Fruit fly (Drosophila melanogaster) whole organism, prepupa: ENCODE results near the gene CG10761.

Experiments
- Blimp-1 ChIP-seq: fragments of 200-800 bp; sonication (Bioruptor generic); optimal IDR thresholded peaks from 3 replicates; lab custom pipeline; 2017; ENCODE audit warnings: missing biosample characterization, missing genetic modification characterization, mild to moderate bottlenecking, moderate library complexity, missing genetic modification reagents
- CG10669 ChIP-seq: fragments of 200-800 bp; sonication (Bioruptor generic); optimal IDR thresholded peaks from 3 replicates; lab custom pipeline; 2018; ENCODE audit warnings: missing biosample characterization, mild to moderate bottlenecking, missing genetic modification characterization, moderate library complexity
- CG11294 ChIP-seq: fragments of 200-800 bp; sonication (Bioruptor generic); IDR thresholded peaks from 2 replicates; pipeline ENCODE4 v1.3.6; 2022; ENCODE audit warnings: missing biosample characterization, missing genetic modification characterization
- CG11762 ChIP-seq: fragments of 200-800 bp; sonication (Bioruptor generic); optimal IDR thresholded peaks from 3 replicates; lab custom pipeline; 2016; ENCODE audit warnings: missing biosample characterization, missing genetic modification characterization; ENCODE audit not compliant: insufficient read depth
- CG11902 ChIP-seq: fragments of 200-800 bp; sonication (Bioruptor generic); optimal IDR thresholded peaks from 3 replicates; lab custom pipeline; 2016; ENCODE audit warnings: missing biosample characterization, missing genetic modification characterization
- CG15336 ChIP-seq: fragments of 200-800 bp; sonication (Bioruptor generic); IDR thresholded peaks from 2 replicates; pipeline ENCODE4 v1.3.6; 2022; ENCODE audit warnings: missing biosample characterization, missing genetic modification characterization
- CG1621 ChIP-seq: fragments of 200-800 bp; sonication (Bioruptor generic); optimal IDR thresholded peaks from 3 replicates; lab custom pipeline; 2018; ENCODE audit warnings: missing biosample characterization, mild to moderate bottlenecking, missing genetic modification characterization
- CG16779 ChIP-seq: fragments of 200-800 bp; sonication (Bioruptor generic); optimal IDR thresholded peaks from 3 replicates; lab custom pipeline; 2017; ENCODE audit warnings: missing biosample characterization, mild to moderate bottlenecking, missing genetic modification characterization
- CG3032 ChIP-seq: fragments of 200-800 bp; optimal IDR thresholded peaks from 2 replicates; lab custom pipeline; 2019; ENCODE audit warnings: missing biosample characterization, mild to moderate bottlenecking, missing genetic modification characterization, moderate library complexity
- CG31627 ChIP-seq: fragments of 200-800 bp; sonication (Bioruptor generic); optimal IDR thresholded peaks from 3 replicates; lab custom pipeline; 2016; ENCODE audit warnings: missing biosample characterization, missing genetic modification characterization
- CG34406 ChIP-seq: fragments of 200-800 bp; sonication (Bioruptor generic); optimal IDR thresholded peaks from 3 replicates; lab custom pipeline; 2016; ENCODE audit warnings: missing biosample characterization, missing genetic modification characterization
- CG3919 ChIP-seq: fragments of 200-800 bp; sonication (Bioruptor generic); optimal IDR thresholded peaks from 3 replicates; lab custom pipeline; 2016; ENCODE audit warnings: missing biosample characterization, missing genetic modification characterization
- CG4318 ChIP-seq: fragments of 200-800 bp; sonication (Bioruptor generic); optimal IDR thresholded peaks from 3 replicates; lab custom pipeline; 2017; ENCODE audit warnings: missing biosample characterization, mild to moderate bottlenecking, missing genetic modification characterization
- CG6163 ChIP-seq: fragments of 200-800 bp; sonication (Bioruptor generic); IDR thresholded peaks from 3 replicates; pipeline ENCODE4 v1.3.6; 2022; ENCODE audit warnings: missing biosample characterization, missing genetic modification characterization
- CG6276 ChIP-seq: fragments of 200-800 bp; sonication (Bioruptor generic); optimal IDR thresholded peaks from 2 replicates; lab custom pipeline; 2017; ENCODE audit warnings: missing biosample characterization, mild to moderate bottlenecking, missing genetic modification characterization
- CG6792 ChIP-seq: fragments of 200-800 bp; sonication (Bioruptor generic); optimal IDR thresholded peaks from 3 replicates; lab custom pipeline; 2016; ENCODE audit warnings: missing biosample characterization, missing genetic modification characterization
- CG6808 ChIP-seq: fragments of 200-800 bp; sonication (Bioruptor generic); optimal IDR thresholded peaks from 3 replicates; lab custom pipeline; 2017; ENCODE audit warnings: missing biosample characterization, missing genetic modification characterization, mild to moderate bottlenecking, moderate library complexity, missing genetic modification reagents
- CG6854 ChIP-seq: fragments of 200-800 bp; sonication (Bioruptor generic); optimal IDR thresholded peaks from 2 replicates; lab custom pipeline; 2017; ENCODE audit warnings: missing biosample characterization, mild to moderate bottlenecking, missing genetic modification characterization
- CG7368 ChIP-seq: fragments of 200-800 bp; sonication (Bioruptor generic); optimal IDR thresholded peaks from 3 replicates; lab custom pipeline; 2016; ENCODE audit warnings: missing biosample characterization, missing genetic modification characterization
- CG8119 ChIP-seq: fragments of 200-800 bp; sonication (Bioruptor generic); IDR thresholded peaks from 3 replicates; pipeline ENCODE4 v1.3.6; 2022; ENCODE audit warnings: missing biosample characterization, missing genetic modification characterization
- CG8319 ChIP-seq: fragments of 200-800 bp; sonication (Bioruptor generic); optimal IDR thresholded peaks from 3 replicates; lab custom pipeline; 2016; ENCODE audit warnings: missing biosample characterization, missing genetic modification characterization
- CG8632 ChIP-seq: fragments of 200-800 bp; sonication (Bioruptor generic); optimal IDR thresholded peaks from 3 replicates; lab custom pipeline; 2016; ENCODE audit warnings: missing biosample characterization, missing genetic modification characterization
- CG9139 ChIP-seq: fragments of 200-800 bp; sonication (Bioruptor generic); optimal IDR thresholded peaks from 3 replicates; lab custom pipeline; 2017; ENCODE audit warnings: missing biosample characterization, mild to moderate bottlenecking, missing genetic modification characterization
- Eip75B ChIP-seq: fragments of 200-800 bp; sonication (Bioruptor generic); optimal IDR thresholded peaks from 3 replicates; lab custom pipeline; 2016; ENCODE audit warnings: missing biosample characterization, missing genetic modification characterization
- Eip93F ChIP-seq: fragments of 200-800 bp; sonication (Bioruptor generic); optimal IDR thresholded peaks from 2 replicates; lab custom pipeline; 2016; ENCODE audit warnings: missing biosample characterization, mild to moderate bottlenecking, missing genetic modification characterization
- Ets21C ChIP-seq: fragments of 200-800 bp; sonication (Bioruptor generic); optimal IDR thresholded peaks from 3 replicates; lab custom pipeline; 2016; ENCODE audit warnings: missing biosample characterization, missing genetic modification characterization
- Ets96B ChIP-seq: fragments of 200-800 bp; optimal IDR thresholded peaks from 2 replicates; lab custom pipeline; 2019; ENCODE audit warnings: missing biosample characterization, mild to moderate bottlenecking, missing genetic modification characterization, moderate library complexity
- Gug ChIP-seq: fragments of 200-800 bp; sonication (Bioruptor generic); IDR thresholded peaks from 2 replicates; pipeline ENCODE4 v1.3.6; 2022; ENCODE audit warnings: missing biosample characterization, missing genetic modification characterization
- Hr39 ChIP-seq: fragments of 200-800 bp; sonication (Bioruptor generic); optimal IDR thresholded peaks from 2 replicates; lab custom pipeline; 2016; ENCODE audit warnings: missing biosample characterization, missing genetic modification characterization
- Hr4 ChIP-seq: fragments of 200-800 bp; sonication (Bioruptor generic); optimal IDR thresholded peaks from 3 replicates; lab custom pipeline; 2016; ENCODE audit warnings: missing biosample characterization, missing genetic modification characterization
- Lpt ChIP-seq: fragments of 200-800 bp; sonication (Bioruptor generic); optimal IDR thresholded peaks from 3 replicates; lab custom pipeline; 2016; ENCODE audit warnings: missing biosample characterization, missing genetic modification characterization
- Met ChIP-seq: fragments of 200-800 bp; sonication (Bioruptor generic); optimal IDR thresholded peaks from 3 replicates; lab custom pipeline; 2016; ENCODE audit warnings: missing biosample characterization, missing genetic modification characterization
- OdsH ChIP-seq: fragments of 200-800 bp; sonication (Bioruptor generic); optimal IDR thresholded peaks from 3 replicates; lab custom pipeline; 2016; ENCODE audit warnings: missing biosample characterization, missing genetic modification characterization
- Smox ChIP-seq: fragments of 200-800 bp; sonication (Bioruptor generic); optimal IDR thresholded peaks from 3 replicates; lab custom pipeline; 2016; ENCODE audit warnings: missing biosample characterization, missing genetic modification characterization
- Sox102F ChIP-seq: fragments of 200-800 bp; sonication (Bioruptor generic); optimal IDR thresholded peaks from 2 replicates; lab custom pipeline; 2016; ENCODE audit warnings: missing biosample characterization, mild to moderate bottlenecking, missing genetic modification characterization
- Sox14 ChIP-seq: fragments of 200-800 bp; sonication (Bioruptor generic); optimal IDR thresholded peaks from 3 replicates; lab custom pipeline; 2016; ENCODE audit warnings: missing biosample characterization, missing genetic modification characterization
- Sox15 ChIP-seq: fragments of 200-800 bp; sonication (Bioruptor generic); optimal IDR thresholded peaks from 3 replicates; lab custom pipeline; 2016; ENCODE audit warnings: missing biosample characterization, missing genetic modification characterization
- acj6 ChIP-seq: fragments of 200-800 bp; sonication (Bioruptor generic); optimal IDR thresholded peaks from 3 replicates; lab custom pipeline; 2016; ENCODE audit warnings: missing biosample characterization, missing genetic modification characterization
- cyc ChIP-seq: fragments of 200-800 bp; sonication (Bioruptor generic); optimal IDR thresholded peaks from 3 replicates; lab custom pipeline; 2016; ENCODE audit warnings: missing biosample characterization, missing genetic modification characterization
- dac ChIP-seq: fragments of 200-800 bp; sonication (Bioruptor generic); optimal IDR thresholded peaks from 2 replicates; lab custom pipeline; 2017; ENCODE audit warnings: missing biosample characterization, mild to moderate bottlenecking, missing genetic modification characterization
- dsx ChIP-seq: fragments of 200-800 bp; optimal IDR thresholded peaks from 3 replicates; lab custom pipeline; 2019; ENCODE audit warnings: missing biosample characterization, mild to moderate bottlenecking, missing genetic modification characterization, moderate library complexity; ENCODE audit not compliant: poor library complexity, severe bottlenecking
- eg ChIP-seq: fragments of 200-800 bp; sonication (Bioruptor generic); IDR thresholded peaks from 3 replicates; pipeline ENCODE4 v1.3.6; 2022; ENCODE audit warnings: missing biosample characterization, missing genetic modification characterization
- esn ChIP-seq: fragments of 200-800 bp; sonication (Bioruptor generic); optimal IDR thresholded peaks from 2 replicates; lab custom pipeline; 2016; ENCODE audit warnings: missing biosample characterization, mild to moderate bottlenecking, missing genetic modification characterization, moderate library complexity
- fd59A ChIP-seq: fragments of 200-800 bp; sonication (Bioruptor generic); optimal IDR thresholded peaks from 2 replicates; lab custom pipeline; 2017; ENCODE audit warnings: missing biosample characterization, mild to moderate bottlenecking, missing genetic modification characterization, missing genetic modification reagents
- fkh ChIP-seq: fragments of 200-800 bp; sonication (Bioruptor generic); optimal IDR thresholded peaks from 3 replicates; lab custom pipeline; 2017; ENCODE audit warnings: missing biosample characterization, mild to moderate bottlenecking, missing genetic modification characterization, moderate library complexity
- lz ChIP-seq: fragments of 200-800 bp; sonication (Bioruptor generic); optimal IDR thresholded peaks from 3 replicates; lab custom pipeline; 2016; ENCODE audit warnings: missing biosample characterization, missing genetic modification characterization
- net ChIP-seq: fragments of 200-800 bp; sonication (Bioruptor generic); optimal IDR thresholded peaks from 3 replicates; lab custom pipeline; 2016; ENCODE audit warnings: missing biosample characterization, missing genetic modification characterization
- salr ChIP-seq, 2 experiments: fragments of 200-800 bp; sonication (Bioruptor generic); optimal IDR thresholded peaks; 3 replicates each; lab custom pipeline; 2016 to 2018; ENCODE audit warnings: missing biosample characterization in 2 of 2, missing genetic modification characterization in 2 of 2, mild to moderate bottlenecking in 1 of 2
- spab ChIP-seq: fragments of 200-800 bp; sonication (Bioruptor generic); optimal IDR thresholded peaks from 2 replicates; lab custom pipeline; 2017; ENCODE audit warnings: missing biosample characterization, mild to moderate bottlenecking, missing genetic modification characterization, missing genetic modification reagents
- svp ChIP-seq: fragments of 200-800 bp; sonication (Bioruptor generic); peaks from one replicate; lab custom pipeline; 2016; ENCODE audit warnings: missing biosample characterization, missing genetic modification characterization
- topi ChIP-seq: fragments of 200-800 bp; sonication (Bioruptor generic); optimal IDR thresholded peaks from 3 replicates; lab custom pipeline; 2016; ENCODE audit warnings: missing biosample characterization, missing genetic modification characterization
- vri ChIP-seq: fragments of 200-800 bp; sonication (Bioruptor generic); optimal IDR thresholded peaks from 3 replicates; lab custom pipeline; 2016; ENCODE audit warnings: missing biosample characterization, mild to moderate bottlenecking, missing genetic modification characterization

CG10761 gene

DNA sequence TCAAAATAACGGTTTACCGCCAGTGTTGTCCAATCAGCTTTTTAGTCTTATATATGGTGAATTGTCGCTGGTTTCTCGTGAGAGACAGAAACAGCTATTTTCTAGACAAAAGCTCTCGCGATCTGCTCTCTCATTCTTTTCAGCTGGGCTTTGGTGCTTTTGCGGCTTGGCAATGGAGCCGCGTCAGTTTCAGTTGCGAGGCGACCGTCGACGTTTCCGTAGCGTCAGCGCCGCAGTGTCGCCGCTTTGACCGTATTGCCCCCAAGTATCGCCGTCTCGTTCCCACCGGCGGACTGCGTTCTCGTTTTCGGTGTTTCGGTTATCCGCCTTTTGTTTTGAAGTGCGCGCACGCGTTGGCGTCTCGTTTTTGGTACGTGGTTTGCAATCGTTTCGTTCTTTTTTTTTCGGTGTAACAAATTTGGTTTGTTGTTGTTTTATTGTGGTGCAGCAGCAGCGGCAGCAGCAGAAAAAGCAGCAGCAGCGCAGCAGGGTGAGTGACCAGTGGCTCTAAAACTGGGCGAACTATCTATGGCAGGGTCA, 30.5 kb upstream of the CG10761 start:
- no peak for TF ChIP-seq Hr4
- no peak for TF ChIP-seq CG16779
- TF ChIP-seq CG31627 (GFP tag; lab: Kevin White, UChicago): no peak
- no peak for TF ChIP-seq OdsH
- TF ChIP-seq CG10669: peak; percentile 62
- peak; percentile 37 for TF ChIP-seq CG3919 (GFP tag; lab: Kevin White, UChicago)
- TF ChIP-seq CG8632: no peak
- TF ChIP-seq Sox102F: peak; percentile 47
- TF ChIP-seq Lpt: peak; percentile 32
- no peak for TF ChIP-seq CG6792
- no peak for TF ChIP-seq Sox15 (GFP tag; lab: Kevin White, UChicago)
- peak; percentile 67 for TF ChIP-seq CG6163 (GFP tag; lab: Robert Waterston, UW)
- peak; percentile 30 for TF ChIP-seq Sox14 (GFP tag; lab: Kevin White, UChicago)
- no peak for TF ChIP-seq Gug
- TF ChIP-seq CG11902 (GFP tag; lab: Kevin White, UChicago): no peak
- peak; percentile 98 for TF ChIP-seq svp (GFP tag; lab: Kevin White, UChicago)
- no peak for TF ChIP-seq CG11294 (GFP tag; lab: Robert Waterston, UW)
- TF ChIP-seq lz (GFP tag; lab: Kevin White, UChicago): peak; percentile 11
- no peak for TF ChIP-seq spab (GFP tag; lab: Kevin White, UChicago)
- TF ChIP-seq CG6808 (GFP tag; lab: Kevin White, UChicago): no peak
- no peak for TF ChIP-seq vri (GFP tag; lab: Kevin White, UChicago)
- TF ChIP-seq CG8119: no peak
- TF ChIP-seq CG1621 (tag; lab: Kevin White, UChicago): peak; percentile 87
- TF ChIP-seq acj6 (GFP tag; lab: Kevin White, UChicago): no peak
- TF ChIP-seq fkh (GFP tag; lab: Kevin White, UChicago): peak; percentile 22
- TF ChIP-seq CG9139: peak; percentile 53
- no peak for TF ChIP-seq Eip93F (GFP tag; lab: Kevin White, UChicago)
- peak; percentile 61; the same call in 1 of the 3 replicates for TF ChIP-seq eg
- TF ChIP-seq Ets21C (GFP tag; lab: Kevin White, UChicago): peak; percentile 1
- no peak for TF ChIP-seq CG4318 (GFP tag; lab: Kevin White, UChicago)
- TF ChIP-seq CG6276 (GFP tag; lab: Kevin White, UChicago): no peak
- TF ChIP-seq CG34406 (GFP tag; lab: Kevin White, UChicago): peak; percentile 8
- TF ChIP-seq dsx (GFP tag; lab: Kevin White, UChicago): no peak
- TF ChIP-seq dac (GFP tag; lab: Kevin White, UChicago): no peak
- no peak for TF ChIP-seq CG3032 (tag; lab: Kevin White, UChicago)
- no peak for TF ChIP-seq CG7368 (GFP tag; lab: Kevin White, UChicago)
- TF ChIP-seq esn (GFP tag; lab: Kevin White, UChicago): peak; percentile 46
- no peak for TF ChIP-seq CG8319 (GFP tag; lab: Kevin White, UChicago)
- no peak for TF ChIP-seq Hr39
- TF ChIP-seq fd59A (GFP tag; lab: Kevin White, UChicago): no peak
- TF ChIP-seq Smox: no peak
- no peak for TF ChIP-seq Eip75B (GFP tag; lab: Kevin White, UChicago)
- TF ChIP-seq cyc: peak; percentile 22
- no peak for TF ChIP-seq salr (GFP tag; optimal IDR thresholded peaks at IDR 0.05; lab: Kevin White, UChicago)
- TF ChIP-seq CG15336 (GFP tag; lab: Robert Waterston, UW): peak; percentile 7; the same call in 1 of the 2 replicates
- TF ChIP-seq CG6854 (GFP tag; lab: Kevin White, UChicago): peak; percentile 48
- no peak for TF ChIP-seq net (GFP tag; lab: Kevin White, UChicago)
- TF ChIP-seq topi (GFP tag; lab: Kevin White, UChicago): peak; percentile 19
- TF ChIP-seq Ets96B (tag; lab: Kevin White, UChicago): no peak
- TF ChIP-seq Met (GFP tag; lab: Kevin White, UChicago): peak; percentile 39
- TF ChIP-seq CG11762: no peak
- TF ChIP-seq Blimp-1 (GFP tag; lab: Kevin White, UChicago): no peak
